Worm (Caenorhabditis elegans) whole organism, L2 larva: Measurements from ENCODE around the gene clp-9.

ENCODE experiments used
- ZK546.5 ChIP-seq: sonication (generic microtip); optimal IDR thresholded peaks from 2 replicates; lab custom pipeline; 2017; ENCODE audit warnings: missing biosample characterization, missing genetic modification characterization
- aly-2 ChIP-seq: fragments of 150-350 bp; optimal IDR thresholded peaks from 2 replicates; lab custom pipeline; 2014; ENCODE audit warnings: missing biosample characterization, missing genetic modification characterization
- blmp-1 ChIP-seq: sonication (generic microtip); optimal IDR thresholded peaks from 2 replicates; lab custom pipeline; 2017; ENCODE audit warnings: missing genetic modification characterization, mild to moderate bottlenecking, missing compliant biosample characterization, antibody characterized with exemption, moderate library complexity; ENCODE audit not compliant: insufficient read depth
- skn-1 ChIP-seq: sonication (generic microtip); optimal IDR thresholded peaks from 2 replicates; lab custom pipeline; 2017; ENCODE audit warnings: missing biosample characterization, missing genetic modification characterization

ce11 chrV:9906115-9906514, 20.3 kb upstream of the clp-9 start, which contains the start of gene fipr-11:
- TF ChIP-seq aly-2 (no peak), skn-1 (tag; lab: Kevin White, UChicago) (no peak), ZK546.5 (tag; lab: Kevin White, UChicago) (no peak), blmp-1 (tag; lab: Kevin White, UChicago) (no peak)
